Worm (Caenorhabditis elegans): ENCODE measurements around the gene sre-26.

Gene sre-26

DNA sequence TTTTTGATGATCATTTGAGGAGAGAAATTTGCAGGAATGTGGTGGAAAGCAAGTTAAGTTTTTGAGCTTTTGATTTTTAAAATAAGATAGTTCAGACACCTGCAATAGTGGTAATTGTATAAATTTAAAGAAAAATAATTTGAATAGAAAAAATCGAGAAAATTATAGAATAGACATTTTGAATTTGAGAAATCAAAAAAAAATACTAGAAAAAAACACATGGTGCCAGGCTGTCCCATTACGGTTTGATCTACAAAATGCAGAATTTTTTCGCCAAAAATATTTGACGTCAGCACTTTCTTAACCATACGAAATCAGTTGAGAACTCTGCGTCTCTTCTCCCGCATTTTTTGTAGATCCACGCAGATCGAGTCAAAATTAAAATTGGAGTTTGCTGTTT, 2.9 kb downstream of the sre-26 start, which contains the start of gene sre-27:
Gene sre-27, minus strand, starts transcription at position 101 of the 400 bp plus-strand sequence.
- TF ChIP-seq unc-62 (GFP tag; optimal IDR thresholded peaks at IDR 0.05) (no peak), lin-13 (tag; optimal IDR thresholded peaks at IDR 0.05) (no peak)

DNA sequence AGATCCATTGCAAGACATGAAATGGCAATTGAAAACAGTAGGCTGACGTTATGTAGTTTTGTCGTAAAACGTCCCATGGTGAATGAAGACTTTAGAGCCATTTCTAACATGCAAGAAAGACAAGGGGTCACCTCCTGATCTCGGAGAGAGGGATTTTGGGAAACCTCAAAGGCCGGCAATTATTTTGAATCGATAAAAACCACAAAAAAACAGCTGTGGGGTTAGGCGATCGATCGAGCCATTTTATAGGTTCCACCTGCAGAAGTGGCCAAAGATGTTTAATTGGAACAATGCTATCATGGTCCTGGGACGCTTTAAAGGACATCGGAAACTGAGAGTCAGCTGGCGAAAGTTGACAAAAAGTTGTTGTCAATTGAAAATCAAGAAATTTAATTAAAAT, 5.6 kb downstream of the sre-26 start, which contains the start of gene Y57A10C.11:
Gene Y57A10C.11, minus strand, starts transcription at position 101 of the 400 bp plus-strand sequence.
- no peak for TF ChIP-seq M03D4.4 (tag; optimal IDR thresholded peaks at IDR 0.05)
- no peak for TF ChIP-seq tbx-8 (GFP tag; optimal IDR thresholded peaks at IDR 0.05)
- TF ChIP-seq nhr-237 (tag; optimal IDR thresholded peaks at IDR 0.05), result no peak
- no peak for TF ChIP-seq mab-5 (tag; optimal IDR thresholded peaks at IDR 0.05)
- TF ChIP-seq zip-8 (tag; optimal IDR thresholded peaks at IDR 0.05), result no peak
- no peak for TF ChIP-seq sptf-1 (tag; optimal IDR thresholded peaks at IDR 0.05)
- TF ChIP-seq flh-1 (GFP tag; optimal IDR thresholded peaks at IDR 0.05), result no peak
- TF ChIP-seq pha-4 (tag; optimal IDR thresholded peaks at IDR 0.05), result no peak
- TF ChIP-seq mls-2 (tag; optimal IDR thresholded peaks at IDR 0.05), result no peak
- no peak for TF ChIP-seq nhr-76 (tag; optimal IDR thresholded peaks at IDR 0.05)
- TF ChIP-seq ceh-39 (tag; optimal IDR thresholded peaks at IDR 0.05), result no peak
- no peak for TF ChIP-seq drap-1 (GFP tag; optimal IDR thresholded peaks at IDR 0.05)
- no peak for TF ChIP-seq ces-1 (GFP tag; optimal IDR thresholded peaks at IDR 0.05)
- no peak for TF ChIP-seq unc-39 (tag; optimal IDR thresholded peaks at IDR 0.05)
- TF ChIP-seq hlh-1 (tag; optimal IDR thresholded peaks at IDR 0.05), result no peak

DNA sequence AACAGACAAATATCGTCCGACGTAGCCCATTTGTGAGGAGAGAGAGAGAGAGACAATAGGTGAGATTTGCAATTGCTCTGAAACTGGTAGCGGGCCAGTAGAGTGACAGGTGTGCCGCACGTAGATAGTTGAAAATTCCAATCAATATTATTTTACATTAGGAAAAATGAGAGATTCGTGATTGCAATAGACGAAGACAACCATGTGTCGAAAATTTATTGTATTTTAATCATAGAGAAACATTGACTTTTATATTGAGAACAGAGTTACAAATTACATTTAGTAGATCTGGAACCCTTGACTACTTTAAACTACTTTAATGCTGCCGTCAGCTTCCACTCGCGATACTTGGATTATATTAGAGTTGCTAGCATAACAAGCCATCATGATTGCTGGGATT, 8.0 kb downstream of the sre-26 start, which contains the start of gene Y57A10C.1:
Gene Y57A10C.1, minus strand, starts transcription at position 101 of the 400 bp plus-strand sequence.
- TF ChIP-seq pha-4 (tag; optimal IDR thresholded peaks at IDR 0.05) (no peak), elt-1 (tag; optimal IDR thresholded peaks at IDR 0.05; ENCODE audit: borderline replicate concordance, insufficient read depth) (no peak), snpc-4 (tag; optimal IDR thresholded peaks at IDR 0.05) (no peak), zip-8 (tag; optimal IDR thresholded peaks at IDR 0.05) (no peak), mep-1 (tag; optimal IDR thresholded peaks at IDR 0.05) (no peak), ces-1 (GFP tag; optimal IDR thresholded peaks at IDR 0.05) (no peak), hlh-1 (tag; optimal IDR thresholded peaks at IDR 0.05) (no peak), nhr-76 (tag; optimal IDR thresholded peaks at IDR 0.05) (no peak), lsy-2 (tag; optimal IDR thresholded peaks at IDR 0.05) (no peak), drap-1 (GFP tag; optimal IDR thresholded peaks at IDR 0.05) (no peak), lin-13 (tag; optimal IDR thresholded peaks at IDR 0.05) (no peak), nhr-28 (tag; optimal IDR thresholded peaks at IDR 0.05) (no peak), ceh-83 (GFP tag; optimal IDR thresholded peaks at IDR 0.05) (no peak), unc-62 (GFP tag; optimal IDR thresholded peaks at IDR 0.05) (no peak), bed-3 (GFP tag; optimal IDR thresholded peaks at IDR 0.05) (no peak), ceh-39 (tag; optimal IDR thresholded peaks at IDR 0.05) (no peak)

DNA sequence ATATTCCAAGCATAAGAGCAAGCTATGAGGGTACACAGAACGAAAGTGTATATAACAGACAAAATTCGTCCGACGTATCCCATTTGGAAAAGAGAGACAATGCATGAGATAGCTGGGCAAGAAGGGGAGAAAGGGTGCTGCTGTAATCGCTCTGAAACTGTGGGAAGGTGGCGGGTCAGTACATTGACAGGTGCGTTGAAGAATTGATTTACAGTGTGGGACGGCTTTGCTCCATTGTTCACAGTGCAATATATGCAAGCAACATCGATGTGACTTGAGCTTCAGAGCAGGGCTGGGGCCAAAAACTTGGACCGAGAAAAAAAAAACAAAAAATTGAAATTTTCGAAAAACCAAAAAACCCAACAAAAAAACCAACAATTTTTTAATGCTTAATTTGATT, 10.3 kb downstream of the sre-26 start, which contains the start of gene F57G9.3:
Gene F57G9.3, minus strand, starts transcription at position 101 of the 400 bp plus-strand sequence.
- TF ChIP-seq sptf-1 (tag; optimal IDR thresholded peaks at IDR 0.05) (no peak), pha-4 (tag; optimal IDR thresholded peaks at IDR 0.05) (no peak), tbx-8 (GFP tag; optimal IDR thresholded peaks at IDR 0.05) (no peak), unc-62 (GFP tag; optimal IDR thresholded peaks at IDR 0.05) (no peak), mab-5 (tag; optimal IDR thresholded peaks at IDR 0.05) (no peak), ceh-39 (tag; optimal IDR thresholded peaks at IDR 0.05) (no peak), cnd-1 (tag; optimal IDR thresholded peaks at IDR 0.05) (no peak), unc-39 (tag; optimal IDR thresholded peaks at IDR 0.05) (no peak), sem-2 (GFP tag; optimal IDR thresholded peaks at IDR 0.05) (no peak), ceh-83 (GFP tag; optimal IDR thresholded peaks at IDR 0.05) (no peak), lsy-2 (tag; optimal IDR thresholded peaks at IDR 0.05) (no peak)

DNA sequence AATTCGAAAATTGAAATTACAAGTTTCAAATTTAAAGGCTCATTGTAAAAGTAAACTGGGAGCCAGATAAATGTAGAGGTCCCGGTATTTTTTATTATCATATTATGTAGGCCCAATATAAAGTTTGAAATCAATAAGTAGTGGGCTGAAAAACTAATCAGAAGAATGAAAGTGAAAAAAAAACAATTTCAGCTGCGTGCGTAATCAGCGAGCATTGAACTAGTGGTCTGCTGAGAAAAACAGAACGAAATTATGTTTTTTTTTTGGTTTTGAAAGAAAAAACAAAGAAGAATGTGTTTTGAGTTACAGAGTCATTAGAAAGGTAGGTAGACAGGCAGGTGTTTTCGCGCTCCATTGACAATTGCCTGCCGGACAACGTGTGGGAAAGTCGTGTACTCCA, 11.7 kb downstream of the sre-26 start, which contains the start of gene sre-31:
Gene sre-31, minus strand, starts transcription at position 101 of the 400 bp plus-strand sequence.
- TF ChIP-seq sptf-1 (tag; optimal IDR thresholded peaks at IDR 0.05) (no peak), nhr-28 (tag; optimal IDR thresholded peaks at IDR 0.05) (no peak), bed-3 (GFP tag; optimal IDR thresholded peaks at IDR 0.05) (no peak), ces-1 (GFP tag; optimal IDR thresholded peaks at IDR 0.05) (no peak), nhr-12 (tag; optimal IDR thresholded peaks at IDR 0.05) (no peak)

DNA sequence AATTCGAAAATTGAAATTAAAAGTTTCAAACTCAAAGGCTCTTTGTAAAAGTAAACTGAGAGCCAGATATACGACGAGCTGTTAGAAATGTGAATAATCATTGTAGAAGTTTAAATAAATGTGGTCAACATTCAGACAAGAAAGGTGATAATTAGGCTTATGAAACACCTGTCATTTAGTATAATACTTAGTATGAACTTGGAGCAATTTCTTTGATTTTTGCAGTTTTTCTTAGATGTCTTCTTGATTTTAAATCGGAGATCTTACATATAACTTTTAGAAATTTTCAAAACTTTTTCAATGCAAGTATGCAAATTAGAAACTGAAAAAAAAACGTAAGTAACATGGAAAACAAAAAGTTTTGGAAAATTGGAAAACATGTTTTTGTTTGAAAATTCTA, 14.0 kb downstream of the sre-26 start, which contains the start of gene sre-30:
Gene sre-30, minus strand, starts transcription at position 101 of the 400 bp plus-strand sequence.
- no peak for TF ChIP-seq mls-2 (tag; optimal IDR thresholded peaks at IDR 0.05)
